Worm (Caenorhabditis elegans): ENCODE data around the gene F54D12.7.
A peak's percentile ranks its signal among the peaks of the same experiment; 100 is the strongest.

Gene F54D12.7

ce11 chrII:1357262-1357661, 27.9 kb downstream of the F54D12.7 start:
- TF ChIP-seq Y79H2A.3 (GFP tag; conservative IDR thresholded peaks at IDR 0.05) = no peak
- TF ChIP-seq B0035.1 (tag; optimal IDR thresholded peaks at IDR 0.05) = no peak
- no peak for TF ChIP-seq F55B11.4 (tag; optimal IDR thresholded peaks at IDR 0.05; ENCODE audit: borderline replicate concordance, insufficient read depth)
- TF ChIP-seq atf-7 (tag; optimal IDR thresholded peaks at IDR 0.05) = no peak
- no peak for TF ChIP-seq F10E7.11 (tag; optimal IDR thresholded peaks at IDR 0.05)
- no peak for TF ChIP-seq madf-10 (tag; optimal IDR thresholded peaks at IDR 0.05)
- TF ChIP-seq F39B2.1 (GFP tag; IDR thresholded peaks at IDR 0.05) = no peak

DNA sequence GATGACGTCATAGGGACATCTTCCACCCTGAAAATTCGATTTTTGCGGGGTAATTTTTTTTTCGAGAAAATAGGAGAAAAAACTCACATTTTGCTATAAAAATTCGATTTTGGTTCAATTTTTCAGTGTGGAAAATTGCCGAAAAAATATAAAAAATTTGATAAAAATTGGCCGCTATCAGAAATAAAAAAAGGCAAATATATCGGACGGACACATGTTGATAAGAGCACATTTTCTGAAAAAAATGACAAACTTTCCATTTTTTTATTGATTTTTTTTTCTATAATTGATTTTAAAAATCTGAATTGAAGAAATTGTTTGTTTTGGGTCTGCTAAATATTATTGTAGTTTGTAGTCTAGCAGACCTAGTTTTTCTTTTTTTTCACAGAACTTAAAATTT, 29.7 kb downstream of the F54D12.7 start, which contains the start of gene C13A10.1:
TSS of gene C13A10.1 (minus strand) at position 170 of the 400 bp plus-strand sequence.
- no peak for TF ChIP-seq T26A5.8 (tag; optimal IDR thresholded peaks at IDR 0.05)
- TF ChIP-seq nhr-80 (tag; optimal IDR thresholded peaks at IDR 0.05) = peak; percentile 11

ce11 chrII:1344524-1345119, 40.6 kb downstream of the F54D12.7 start:
- no peak for TF ChIP-seq ztf-6 (GFP tag; IDR thresholded peaks at IDR 0.05)
- TF ChIP-seq rpc-1 (optimal IDR thresholded peaks at IDR 0.05) = no peak
- TF ChIP-seq rpc-1 (tag; optimal IDR thresholded peaks at IDR 0.05) = no peak
- TF ChIP-seq cebp-1 (GFP tag; IDR thresholded peaks at IDR 0.05) = peak; percentile 75
- TF ChIP-seq cebp-1 (tag; optimal IDR thresholded peaks at IDR 0.05) = peak; percentile 95
- TF ChIP-seq athp-1 (tag; optimal IDR thresholded peaks at IDR 0.05) = no peak
- no peak for TF ChIP-seq ztf-25 (GFP tag; IDR thresholded peaks at IDR 0.05)

- TF ChIP-seq ztf-3 (GFP tag; optimal IDR thresholded peaks at IDR 0.05) (no peak), ceh-40 (GFP tag; IDR thresholded peaks at IDR 0.05) (no peak), mel-28 (tag; optimal IDR thresholded peaks at IDR 0.05; ENCODE audit: borderline replicate concordance) (no peak), B0336.3 (GFP tag; IDR thresholded peaks at IDR 0.05) (no peak), nhr-90 (tag; optimal IDR thresholded peaks at IDR 0.05) (no peak), nfya-1 (tag; optimal IDR thresholded peaks at IDR 0.05; ENCODE audit: borderline replicate concordance, insufficient read depth) (no peak), nfya-2 (GFP tag; IDR thresholded peaks at IDR 0.05) (no peak), chd-7 (tag; optimal IDR thresholded peaks at IDR 0.05) (no peak), zfh-2 (GFP tag; conservative IDR thresholded peaks at IDR 0.05) (no peak), lsl-1 (GFP tag; optimal IDR thresholded peaks at IDR 0.05) (no peak), madf-8 (GFP tag; conservative IDR thresholded peaks at IDR 0.05) (no peak), F49E8.2 (tag; optimal IDR thresholded peaks at IDR 0.05; ENCODE audit: insufficient read depth) (no peak), lsy-27 (tag; optimal IDR thresholded peaks at IDR 0.05; ENCODE audit: borderline replicate concordance, insufficient read depth) (no peak), nfyb-1 (GFP tag; IDR thresholded peaks at IDR 0.05) (no peak), C17E4.6 (GFP tag; IDR thresholded peaks at IDR 0.05) (no peak), tlf-1 (GFP tag; optimal IDR thresholded peaks at IDR 0.05) (no peak), unc-62 (GFP tag; optimal IDR thresholded peaks at IDR 0.05) (no peak)
Observed at ce11 chrII:1343748-1344147, 41.4 kb downstream of the F54D12.7 start.

- no peak for TF ChIP-seq B0336.3 (GFP tag; IDR thresholded peaks at IDR 0.05)
Observed at ce11 chrII:1341416-1341815, 43.8 kb downstream of the F54D12.7 start.
